Fruit fly (Drosophila melanogaster) whole organism, wandering third instar larva: ENCODE measurements around the gene bbg.

Source experiments
- Abd-B ChIP-seq: fragments of >200 bp; optimal IDR thresholded peaks from 2 replicates; lab custom pipeline; 2017; ENCODE audit warnings: missing biosample characterization, missing genetic modification characterization
- Dfd ChIP-seq: fragments of >200 bp; optimal IDR thresholded peaks from 2 replicates; lab custom pipeline; 2017; ENCODE audit warnings: missing biosample characterization, missing genetic modification characterization
- GATAd ChIP-seq: sonication (Bioruptor generic); optimal IDR thresholded peaks from 2 replicates; lab custom pipeline; 2016; ENCODE audit warnings: missing biosample characterization, missing genetic modification characterization
- dmrt93B ChIP-seq: fragments of 200-800 bp; sonication (Bioruptor generic); optimal IDR thresholded peaks from 2 replicates; lab custom pipeline; 2018; ENCODE audit warnings: missing biosample characterization, mild to moderate bottlenecking, missing genetic modification characterization
- dsf ChIP-seq: sonication (Bioruptor generic); optimal IDR thresholded peaks from 2 replicates; lab custom pipeline; 2016; ENCODE audit warnings: missing biosample characterization, missing genetic modification characterization, borderline replicate concordance
- fru ChIP-seq: fragments of 200-800 bp; sonication (Bioruptor generic); optimal IDR thresholded peaks from 3 replicates; lab custom pipeline; 2016; ENCODE audit warnings: missing biosample characterization, mild to moderate bottlenecking, missing genetic modification characterization
- h ChIP-seq: fragments of 200-800 bp; sonication (Bioruptor generic); optimal IDR thresholded peaks from 3 replicates; lab custom pipeline; 2016; ENCODE audit warnings: missing biosample characterization, mild to moderate bottlenecking, missing genetic modification characterization
- pan ChIP-seq: fragments of >200 bp; optimal IDR thresholded peaks from 2 replicates; lab custom pipeline; 2017
- psq ChIP-seq: fragments of 200-800 bp; sonication (Bioruptor generic); optimal IDR thresholded peaks from 3 replicates; lab custom pipeline; 2017; ENCODE audit warnings: missing biosample characterization, mild to moderate bottlenecking, missing genetic modification characterization, moderate library complexity
- tai ChIP-seq: sonication (Bioruptor generic); optimal IDR thresholded peaks from 2 replicates; lab custom pipeline; 2016; ENCODE audit warnings: missing biosample characterization, missing genetic modification characterization

DNA sequence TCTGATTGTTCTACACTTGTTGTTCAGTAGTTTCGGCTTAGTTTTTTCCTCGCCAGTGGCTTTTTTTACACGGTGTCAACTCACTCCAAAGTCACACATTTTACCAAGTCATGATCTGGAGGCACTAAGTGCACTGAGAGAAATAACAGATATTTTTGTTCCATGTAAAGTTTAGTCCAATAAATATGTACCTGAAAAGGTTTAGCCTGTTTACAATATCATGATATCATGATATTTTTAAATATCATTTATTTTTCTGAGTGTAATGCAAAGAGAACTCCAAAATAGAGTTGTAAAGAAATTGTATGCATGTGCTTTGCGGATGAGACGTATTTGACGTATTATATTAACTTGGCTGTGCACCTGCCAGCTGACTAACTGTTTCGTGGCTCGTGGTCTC is 4.3 kb downstream of the bbg start:
- TF ChIP-seq psq (GFP tag; lab: Kevin White, UChicago) (no peak), GATAd (GFP tag; lab: Kevin White, UChicago) (no peak), Dfd (no peak), Abd-B (GFP tag; lab: Kevin White, UChicago) (no peak), h (GFP tag; lab: Kevin White, UChicago) (no peak), dsf (GFP tag; lab: Kevin White, UChicago) (no peak), dmrt93B (GFP tag; lab: Kevin White, UChicago) (no peak), pan (lab: Kevin White, UChicago) (no peak), fru (GFP tag; lab: Kevin White, UChicago) (no peak), tai (GFP tag; lab: Kevin White, UChicago) (no peak)
